Worm (Caenorhabditis elegans) whole organism, midembryonic: Measurements from ENCODE around the gene ins-14.
"Not testable (repeated sequence)": the region's sequence is repeated elsewhere in the genome, so short reads cannot be mapped to it uniquely, and the experiment has no call there.

Experiments
- T22C8.4 ChIP-seq: fragments of 200-800 bp; sonication (Bioruptor generic); IDR thresholded peaks from 2 replicates; pipeline ENCODE4 v1.3.6; 2022; ENCODE audit warnings: missing genetic modification characterization, missing compliant biosample characterization
- cog-1 ChIP-seq: sonication (generic microtip); optimal IDR thresholded peaks from 2 replicates; lab custom pipeline; 2016; ENCODE audit warnings: missing genetic modification characterization, missing compliant biosample characterization
- flt-1 ChIP-seq: fragments of 200-800 bp; sonication (Bioruptor generic); IDR thresholded peaks from 2 replicates; pipeline ENCODE4 v1.3.6; 2022; ENCODE audit warnings: missing genetic modification characterization, missing compliant biosample characterization
- klf-2 ChIP-seq: fragments of 200-800 bp; sonication (Bioruptor generic); conservative IDR thresholded peaks from 2 replicates; pipeline ENCODE4 v1.3.6; 2022; ENCODE audit warnings: missing genetic modification reagents, missing genetic modification characterization, missing compliant biosample characterization
- med-1 ChIP-seq: sonication (generic microtip); optimal IDR thresholded peaks from 2 replicates; lab custom pipeline; 2017; ENCODE audit warnings: missing genetic modification characterization, mild to moderate bottlenecking, missing compliant biosample characterization, antibody characterized with exemption, missing genetic modification reagents; ENCODE audit not compliant: insufficient read depth
- ref-1 ChIP-seq: fragments of 200-800 bp; sonication (Bioruptor generic); conservative IDR thresholded peaks from 2 replicates; pipeline ENCODE4 v1.3.6; 2022; ENCODE audit warnings: missing genetic modification reagents, missing genetic modification characterization, missing compliant biosample characterization
- tab-1 ChIP-seq: fragments of 200-800 bp; sonication (Bioruptor generic); IDR thresholded peaks from 2 replicates; pipeline ENCODE4 v1.3.6; 2022; ENCODE audit warnings: missing genetic modification characterization, missing compliant biosample characterization
- ztf-23 ChIP-seq: fragments of 200-800 bp; sonication (Bioruptor generic); IDR thresholded peaks from 2 replicates; pipeline ENCODE4 v1.3.6; 2022; ENCODE audit warnings: missing genetic modification reagents, missing genetic modification characterization, missing compliant biosample characterization
- ztf-29 ChIP-seq: fragments of 200-800 bp; sonication (Bioruptor generic); IDR thresholded peaks from 2 replicates; pipeline ENCODE4 v1.3.6; 2022; ENCODE audit warnings: missing genetic modification reagents, missing genetic modification characterization, missing compliant biosample characterization

The ins-14 gene

ce11 chrII:6775076-6775475 is 29.5 kb upstream of the ins-14 start, which contains the start of gene agr-1:
Gene agr-1 (minus strand): TSS chrII:6775176.
- TF ChIP-seq klf-2; T22C8.4 (GFP tag; lab: Robert Waterston, UW); tab-1: not testable (repeated sequence)

- no peak for TF ChIP-seq cog-1 (tag; lab: Kevin White, UChicago)
- TF ChIP-seq T22C8.4 (GFP tag; lab: Robert Waterston, UW), result no peak
- no peak for TF ChIP-seq klf-2
- TF ChIP-seq ztf-23 (GFP tag; lab: Robert Waterston, UW), result no peak
- no peak for TF ChIP-seq tab-1
- no peak for TF ChIP-seq ztf-29 (GFP tag; lab: Robert Waterston, UW)
- no peak for TF ChIP-seq med-1
- no peak for TF ChIP-seq flt-1 (GFP tag; lab: Robert Waterston, UW)
- no peak for TF ChIP-seq ref-1
These were observed 26.9 kb upstream of the ins-14 start for ce11 chrII:6772482-6772881.

- TF ChIP-seq med-1 (no peak), cog-1 (tag; lab: Kevin White, UChicago) (no peak), tab-1 (no peak), klf-2 (no peak)
These were observed 24.4 kb upstream of the ins-14 start for ce11 chrII:6770030-6770429.

- no peak for TF ChIP-seq ztf-23 (GFP tag; lab: Robert Waterston, UW)
- TF ChIP-seq cog-1 (tag; lab: Kevin White, UChicago), result no peak
- no peak for TF ChIP-seq tab-1
- TF ChIP-seq med-1, result no peak
- TF ChIP-seq ref-1, result no peak
- TF ChIP-seq ztf-29 (GFP tag; lab: Robert Waterston, UW), result no peak
- no peak for TF ChIP-seq T22C8.4 (GFP tag; lab: Robert Waterston, UW)
- TF ChIP-seq klf-2, result no peak
- TF ChIP-seq flt-1 (GFP tag; lab: Robert Waterston, UW), result no peak
These were observed 22.4 kb upstream of the ins-14 start, which contains the start of gene F41G3.18 for ce11 chrII:6768014-6768413. Gene F41G3.18 (plus strand): TSS chrII:6768314.

- TF ChIP-seq tab-1 (no peak), med-1 (no peak), ref-1 (no peak), cog-1 (tag; lab: Kevin White, UChicago) (no peak), ztf-23 (GFP tag; lab: Robert Waterston, UW) (no peak), T22C8.4 (GFP tag; lab: Robert Waterston, UW) (no peak), ztf-29 (GFP tag; lab: Robert Waterston, UW) (no peak), klf-2 (no peak), flt-1 (GFP tag; lab: Robert Waterston, UW) (no peak)
These were observed 19.1 kb upstream of the ins-14 start, which contains the start of gene nlp-50 for ce11 chrII:6764734-6765133. Gene nlp-50 (plus strand): TSS chrII:6765034.

ce11 chrII:6756232-6756631 is 10.6 kb upstream of the ins-14 start, which contains the start of gene F41G3.3:
Gene F41G3.3 (plus strand): TSS chrII:6756532.
- TF ChIP-seq ztf-29 (GFP tag; lab: Robert Waterston, UW), result no peak
- no peak for TF ChIP-seq ztf-23 (GFP tag; lab: Robert Waterston, UW)
- TF ChIP-seq cog-1 (tag; lab: Kevin White, UChicago), result no peak
- TF ChIP-seq T22C8.4 (GFP tag; lab: Robert Waterston, UW), result no peak
- no peak for TF ChIP-seq ref-1
- no peak for TF ChIP-seq tab-1
- TF ChIP-seq med-1, result no peak
- TF ChIP-seq klf-2, result no peak
- no peak for TF ChIP-seq flt-1 (GFP tag; lab: Robert Waterston, UW)

- TF ChIP-seq klf-2 (no peak), flt-1 (GFP tag; lab: Robert Waterston, UW) (no peak), cog-1 (tag; lab: Kevin White, UChicago) (no peak), med-1 (no peak), tab-1 (no peak), ztf-23 (GFP tag; lab: Robert Waterston, UW) (no peak), ztf-29 (GFP tag; lab: Robert Waterston, UW) (no peak), T22C8.4 (GFP tag; lab: Robert Waterston, UW) (no peak), ref-1 (no peak)
These were observed 9.1 kb upstream of the ins-14 start, which contains the start of the genes srx-95 and fis-1 for ce11 chrII:6754671-6755224. Gene srx-95 (minus strand): TSS chrII:6754771. Gene fis-1 (plus strand): TSS chrII:6755174.

ce11 chrII:6752850-6753249 is 7.2 kb upstream of the ins-14 start, which contains the start of gene F41G3.21:
Gene F41G3.21 (minus strand): TSS chrII:6752950.
- TF ChIP-seq T22C8.4 (GFP tag; lab: Robert Waterston, UW) (no peak), ref-1 (no peak)

ce11 chrII:6752027-6752426 is 6.4 kb upstream of the ins-14 start, which contains the start of gene F41G3.19:
Gene F41G3.19 (minus strand): TSS chrII:6752127.
- no peak for TF ChIP-seq T22C8.4 (GFP tag; lab: Robert Waterston, UW)
- no peak for TF ChIP-seq ztf-23 (GFP tag; lab: Robert Waterston, UW)
- no peak for TF ChIP-seq flt-1 (GFP tag; lab: Robert Waterston, UW)
- no peak for TF ChIP-seq med-1
- no peak for TF ChIP-seq ref-1
- TF ChIP-seq tab-1, result no peak
- TF ChIP-seq cog-1 (tag; lab: Kevin White, UChicago), result no peak
- no peak for TF ChIP-seq ztf-29 (GFP tag; lab: Robert Waterston, UW)
- no peak for TF ChIP-seq klf-2

ce11 chrII:6750929-6751328 is 5.3 kb upstream of the ins-14 start, which contains the start of gene F41G3.20:
Gene F41G3.20 (minus strand): TSS chrII:6751029.
- TF ChIP-seq ref-1, result no peak
- TF ChIP-seq med-1, result no peak
- TF ChIP-seq cog-1 (tag; lab: Kevin White, UChicago), result no peak
- no peak for TF ChIP-seq ztf-23 (GFP tag; lab: Robert Waterston, UW)
- no peak for TF ChIP-seq tab-1

- no peak for TF ChIP-seq ztf-23 (GFP tag; lab: Robert Waterston, UW)
- no peak for TF ChIP-seq cog-1 (tag; lab: Kevin White, UChicago)
- TF ChIP-seq klf-2, result no peak
- TF ChIP-seq ref-1, result no peak
- no peak for TF ChIP-seq ztf-29 (GFP tag; lab: Robert Waterston, UW)
- TF ChIP-seq T22C8.4 (GFP tag; lab: Robert Waterston, UW), result no peak
- TF ChIP-seq med-1, result no peak
- TF ChIP-seq flt-1 (GFP tag; lab: Robert Waterston, UW), result no peak
- no peak for TF ChIP-seq tab-1
These were observed 3.8 kb upstream of the ins-14 start, which contains the start of gene F41G3.10 for ce11 chrII:6749422-6749821. Gene F41G3.10 (minus strand): TSS chrII:6749522.
